Fruit fly (Drosophila melanogaster): Measurements from ENCODE around the gene opm.

Gene opm

dm6 chrX:15063404-15064062 lies 2.7 kb downstream of the opm start, which contains the start of the genes hiw and ND-B18 (continued):
- 0 out of 2 replicates have a peak, but pooled peaks have one; percentile 12 for TF ChIP-seq bbx (GFP tag; IDR thresholded peaks at IDR 0.05; ENCODE audit: partially characterized antibody)
- TF ChIP-seq CG17829 (tag; optimal IDR thresholded peaks at IDR 0.05): peak; percentile 17
- TF ChIP-seq CG9609 (GFP tag; optimal IDR thresholded peaks at IDR 0.05): no peak
- peak; percentile 61 for TF ChIP-seq CG17186 (GFP tag; optimal IDR thresholded peaks at IDR 0.05)
- no peak for TF ChIP-seq CG2875 (GFP tag; optimal IDR thresholded peaks at IDR 0.05)
- TF ChIP-seq Fer2 (tag; optimal IDR thresholded peaks at IDR 0.05): no peak
- TF ChIP-seq CG12104 (GFP tag; optimal IDR thresholded peaks at IDR 0.05): peak; percentile 30
- TF ChIP-seq CG17385 (GFP tag; optimal IDR thresholded peaks at IDR 0.05): peak; percentile 96
- TF ChIP-seq ewg (GFP tag; optimal IDR thresholded peaks at IDR 0.05): peak; percentile 4
- no peak for TF ChIP-seq dysf (GFP tag; IDR thresholded peaks at IDR 0.05)
- TF ChIP-seq CG10321 (GFP tag; IDR thresholded peaks at IDR 0.05): no peak
- TF ChIP-seq ind (GFP tag; optimal IDR thresholded peaks at IDR 0.05): peak; percentile 26
- peak; percentile 36 for TF ChIP-seq BEAF-32 (GFP tag; optimal IDR thresholded peaks at IDR 0.05)
- no peak for TF ChIP-seq CG11398 (GFP tag; optimal IDR thresholded peaks at IDR 0.05)
- peak; percentile 70 for TF ChIP-seq CG1603 (tag; optimal IDR thresholded peaks at IDR 0.05)
- peak; percentile 69 for TF ChIP-seq E2f2 (GFP tag; IDR thresholded peaks at IDR 0.05)
- no peak for TF ChIP-seq Hr78 (GFP tag; optimal IDR thresholded peaks at IDR 0.05)
- TF ChIP-seq Camta (GFP tag; optimal IDR thresholded peaks at IDR 0.05): no peak
- peak; percentile 82 for TF ChIP-seq Med (GFP tag)
- TF ChIP-seq Hmr (GFP tag; optimal IDR thresholded peaks at IDR 0.05): peak; percentile 39
- TF ChIP-seq Fer1 (GFP tag; optimal IDR thresholded peaks at IDR 0.05): peak; percentile 47
- TF ChIP-seq CG14710 (tag; optimal IDR thresholded peaks at IDR 0.05): peak; percentile 46
- peak; percentile 63 for TF ChIP-seq CG15479 (GFP tag; optimal IDR thresholded peaks at IDR 0.05)
- peak; percentile 89 for TF ChIP-seq YL-1 (GFP tag; optimal IDR thresholded peaks at IDR 0.05)
- peak; percentile 34 for TF ChIP-seq gro (GFP tag; optimal IDR thresholded peaks at IDR 0.05)
- TF ChIP-seq Hr39 (optimal IDR thresholded peaks at IDR 0.05): no peak
- TF ChIP-seq gem (tag; optimal IDR thresholded peaks at IDR 0.05): no peak
- peak; percentile 11 for TF ChIP-seq CG12155 (GFP tag; optimal IDR thresholded peaks at IDR 0.05)
- TF ChIP-seq pzg (GFP tag; optimal IDR thresholded peaks at IDR 0.05): peak; percentile 83
- TF ChIP-seq B-H2 (GFP tag; optimal IDR thresholded peaks at IDR 0.05): peak; percentile 43
- TF ChIP-seq vvl (GFP tag; IDR thresholded peaks at IDR 0.05): 0 out of 2 replicates have a peak, but pooled peaks have one; percentile 12
- TF ChIP-seq CG13624 (GFP tag; optimal IDR thresholded peaks at IDR 0.05): peak; percentile 29
- TF ChIP-seq CG3995 (GFP tag; optimal IDR thresholded peaks at IDR 0.05): peak; percentile 64
- no peak for TF ChIP-seq CG5180 (GFP tag; optimal IDR thresholded peaks at IDR 0.05)
- TF ChIP-seq caup (GFP tag; optimal IDR thresholded peaks at IDR 0.05; ENCODE audit: severe bottlenecking): peak; percentile 43
- TF ChIP-seq row (GFP tag; IDR thresholded peaks at IDR 0.05): peak; percentile 23; the same call in 1 of the 3 replicates
- TF ChIP-seq phol (tag; optimal IDR thresholded peaks at IDR 0.05): peak; percentile 37
- no peak for TF ChIP-seq sens-2 (GFP tag; IDR thresholded peaks at IDR 0.05)
- TF ChIP-seq CG11085 (GFP tag; IDR thresholded peaks at IDR 0.05): 0 out of 2 replicates have a peak, but pooled peaks have one; percentile 10
- TF ChIP-seq CG13424 (tag; optimal IDR thresholded peaks at IDR 0.05): peak; percentile 4
- no peak for TF ChIP-seq repo (GFP tag; optimal IDR thresholded peaks at IDR 0.05)
- peak; percentile 72 for TF ChIP-seq Sry-β (GFP tag; optimal IDR thresholded peaks at IDR 0.05)
- TF ChIP-seq mam (GFP tag; optimal IDR thresholded peaks at IDR 0.05): peak; percentile 39
- peak; percentile 40 for TF ChIP-seq gfzf (GFP tag; optimal IDR thresholded peaks at IDR 0.05)
- TF ChIP-seq trem (tag; optimal IDR thresholded peaks at IDR 0.05): peak; percentile 69
- TF ChIP-seq MBD-R2 (GFP tag; IDR thresholded peaks at IDR 0.05): peak; percentile 91
- peak; percentile 72 for TF ChIP-seq stwl (tag; optimal IDR thresholded peaks at IDR 0.05)
- peak; percentile 38 for TF ChIP-seq CG1647 (GFP tag; optimal IDR thresholded peaks at IDR 0.05)
- TF ChIP-seq Mes4 (GFP tag; optimal IDR thresholded peaks at IDR 0.05): peak; percentile 33
